Worm (Caenorhabditis elegans) whole organism, L2 larva: Measurements from ENCODE around the gene mdt-6.

ENCODE experiments used
- F13H6.1 ChIP-seq: sonication (generic microtip); optimal IDR thresholded peaks from 2 replicates; lab custom pipeline; 2016; ENCODE audit warnings: missing genetic modification characterization, missing compliant biosample characterization
- ama-1 ChIP-seq: fragments of 150-350 bp; optimal IDR thresholded peaks from 2 replicates; lab custom pipeline; 2018; ENCODE audit warnings: inconsistent platforms
- blmp-1 ChIP-seq: sonication (generic microtip); optimal IDR thresholded peaks from 2 replicates; lab custom pipeline; 2017; ENCODE audit warnings: missing genetic modification characterization, mild to moderate bottlenecking, missing compliant biosample characterization, antibody characterized with exemption, moderate library complexity; ENCODE audit not compliant: insufficient read depth
- dmd-4 ChIP-seq: sonication (generic microtip); optimal IDR thresholded peaks from 2 replicates; lab custom pipeline; 2017; ENCODE audit warnings: missing biosample characterization, missing genetic modification characterization
- egl-27 ChIP-seq: sonication (generic microtip); optimal IDR thresholded peaks from 3 replicates; lab custom pipeline; 2017; ENCODE audit warnings: missing biosample characterization, missing genetic modification reagents, missing genetic modification characterization
- elt-3 ChIP-seq: sonication (generic microtip); optimal IDR thresholded peaks from 2 replicates; lab custom pipeline; 2017; ENCODE audit warnings: missing biosample characterization, missing genetic modification characterization
- fos-1 ChIP-seq: fragments of 150-350 bp; optimal IDR thresholded peaks from 2 replicates; lab custom pipeline; 2014; ENCODE audit warnings: missing biosample characterization, missing genetic modification characterization
- lin-11 ChIP-seq: fragments of 150-350 bp; sonication (generic microtip); optimal IDR thresholded peaks from 2 replicates; lab custom pipeline; 2014; ENCODE audit warnings: missing biosample characterization, missing genetic modification characterization, inconsistent platforms, mixed read lengths
- lin-13 ChIP-seq: fragments of 150-350 bp; optimal IDR thresholded peaks from 2 replicates; lab custom pipeline; 2014; ENCODE audit warnings: missing biosample characterization, missing genetic modification reagents, missing genetic modification characterization
- lin-39 ChIP-seq: fragments of 150-350 bp; optimal IDR thresholded peaks from 2 replicates; lab custom pipeline; 2014; ENCODE audit warnings: missing biosample characterization, missing genetic modification reagents, missing genetic modification characterization
- nhr-237 ChIP-seq: fragments of 150-350 bp; optimal IDR thresholded peaks from 2 replicates; lab custom pipeline; 2014; ENCODE audit warnings: missing biosample characterization, missing genetic modification characterization
- skn-1 ChIP-seq: sonication (generic microtip); optimal IDR thresholded peaks from 2 replicates; lab custom pipeline; 2017; ENCODE audit warnings: missing biosample characterization, missing genetic modification characterization
- ztf-4 ChIP-seq: fragments of 150-350 bp; optimal IDR thresholded peaks from 2 replicates; lab custom pipeline; 2014; ENCODE audit warnings: missing biosample characterization, missing genetic modification characterization

DNA sequence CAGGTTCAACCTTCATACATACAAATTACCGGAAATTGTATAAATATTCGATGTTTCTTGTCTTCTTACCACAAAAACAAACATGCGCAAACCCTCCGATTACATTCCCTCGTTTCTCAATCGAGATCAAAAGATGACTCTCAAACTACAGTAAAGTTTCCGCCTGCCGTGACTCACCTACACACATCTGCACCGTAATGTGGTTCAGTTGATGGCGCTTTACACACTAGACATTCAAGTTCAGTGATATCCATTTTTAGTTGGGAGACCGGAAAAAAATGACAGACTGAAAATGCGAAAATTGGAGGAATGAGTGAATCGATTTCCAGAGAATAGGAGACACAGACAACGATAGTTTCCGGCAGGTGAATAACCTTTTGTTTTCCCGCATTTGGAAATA, 31.9 kb upstream of the mdt-6 start, which contains the start of gene nhr-286:
- TF ChIP-seq F13H6.1 (no peak), lin-39 (tag; lab: Kevin White, UChicago) (no peak), elt-3 (tag; lab: Kevin White, UChicago) (no peak), lin-11 (no peak), ama-1 (lab: Kevin White, UChicago) (no peak), lin-13 (GFP tag; lab: Kevin White, UChicago) (no peak), ztf-4 (tag; lab: Kevin White, UChicago) (no peak), fos-1 (tag; lab: Kevin White, UChicago) (no peak), skn-1 (tag; lab: Kevin White, UChicago) (no peak), blmp-1 (tag; lab: Kevin White, UChicago) (no peak), dmd-4 (tag; lab: Kevin White, UChicago) (no peak), egl-27 (tag; lab: Kevin White, UChicago) (no peak), nhr-237 (tag; lab: Kevin White, UChicago) (no peak)
